Worm (Caenorhabditis elegans): ENCODE results near the gene srx-77.

- no peak for TF ChIP-seq nhr-28 (tag; optimal IDR thresholded peaks at IDR 0.05)
- TF ChIP-seq fkh-10 (GFP tag; optimal IDR thresholded peaks at IDR 0.05): no peak
- TF ChIP-seq zag-1 (tag; optimal IDR thresholded peaks at IDR 0.05): no peak
Observed at ce11 chrV:4693282-4693588, 24.7 kb upstream of the srx-77 start.

Measured in whole organism, L3 larva.